Fruit fly (Drosophila melanogaster): ENCODE measurements around the gene CG11837.

- TF ChIP-seq NfI (GFP tag; optimal IDR thresholded peaks at IDR 0.05) (no peak), CG1647 (GFP tag; optimal IDR thresholded peaks at IDR 0.05) (no peak), eve (GFP tag; optimal IDR thresholded peaks at IDR 0.05) (no peak), otp (GFP tag; IDR thresholded peaks at IDR 0.05) (no peak), CG4617 (GFP tag; optimal IDR thresholded peaks at IDR 0.05; ENCODE audit: borderline replicate concordance) (no peak), sens (GFP tag) (no peak), wdn (GFP tag; IDR thresholded peaks at IDR 0.05) (no peak), gt (GFP tag; IDR thresholded peaks at IDR 0.05) (no peak), Fer3 (tag; optimal IDR thresholded peaks at IDR 0.05) (peak; percentile 35), C15 (GFP tag; IDR thresholded peaks at IDR 0.05) (no peak), CG10431 (GFP tag; optimal IDR thresholded peaks at IDR 0.05) (no peak), NC2β (GFP tag; optimal IDR thresholded peaks at IDR 0.05) (no peak), CG1603 (tag; optimal IDR thresholded peaks at IDR 0.05) (peak; percentile 40)
Observed at dm6 chr3R:29089662-29090007, 40.3 kb downstream of the CG11837 start.

All from whole organism, embryonic.